Fruit fly (Drosophila melanogaster) whole organism, embryonic: Measurements from ENCODE around the gene Pvr.
A peak's percentile ranks its signal among the peaks of the same experiment; 100 is the strongest.

ENCODE experiments used
- CG10543 ChIP-seq: fragments of 200-800 bp; sonication (Bioruptor generic); optimal IDR thresholded peaks from 3 replicates; lab custom pipeline; 2017; ENCODE audit warnings: missing biosample characterization, mild to moderate bottlenecking, missing genetic modification characterization, moderate library complexity
- CG18599 ChIP-seq: fragments of 200-800 bp; sonication (Bioruptor generic); optimal IDR thresholded peaks from 3 replicates; lab custom pipeline; 2017; ENCODE audit warnings: missing biosample characterization, missing genetic modification characterization, mild to moderate bottlenecking, moderate library complexity, missing genetic modification reagents
- CG6175 ChIP-seq: fragments of 200-800 bp; sonication (Bioruptor generic); IDR thresholded peaks from 3 replicates; pipeline ENCODE4 v1.3.6; 2022; ENCODE audit warnings: missing biosample characterization, missing genetic modification characterization
- CG6765 ChIP-seq: fragments of 200-800 bp; sonication (Bioruptor generic); optimal IDR thresholded peaks from 3 replicates; lab custom pipeline; 2017; ENCODE audit warnings: missing biosample characterization, mild to moderate bottlenecking, missing genetic modification characterization
- CG9609 ChIP-seq: fragments of 200-800 bp; sonication (Bioruptor generic); optimal IDR thresholded peaks from 3 replicates; lab custom pipeline; 2016; ENCODE audit warnings: missing biosample characterization, missing genetic modification characterization
- Dbx ChIP-seq: fragments of 200-800 bp; sonication (Bioruptor generic); IDR thresholded peaks from 3 replicates; pipeline ENCODE4 v1.3.6; 2022; ENCODE audit warnings: missing biosample characterization, missing genetic modification characterization
- Dip3 ChIP-seq: fragments of 200-800 bp; sonication (Bioruptor generic); optimal IDR thresholded peaks from 3 replicates; lab custom pipeline; 2016; ENCODE audit warnings: missing biosample characterization, missing genetic modification characterization
- Elba2 ChIP-seq: fragments of 200-800 bp; sonication (Bioruptor generic); optimal IDR thresholded peaks from 3 replicates; lab custom pipeline; 2016; ENCODE audit warnings: missing biosample characterization, missing genetic modification characterization
- Med ChIP-seq: fragments of 200-800 bp; sonication (Bioruptor generic); peaks from one replicate; lab custom pipeline; 2016; ENCODE audit warnings: missing biosample characterization, missing genetic modification characterization, mild to moderate bottlenecking, inconsistent platforms, moderate library complexity
- Oaz ChIP-seq: fragments of 200-800 bp; sonication (Bioruptor generic); IDR thresholded peaks from 2 replicates; pipeline ENCODE4 v1.3.6; 2022; ENCODE audit warnings: missing biosample characterization, missing genetic modification characterization
- ftz-f1 ChIP-seq: fragments of 200-800 bp; sonication (Bioruptor generic); optimal IDR thresholded peaks from 2 replicates; lab custom pipeline; 2016; ENCODE audit warnings: missing biosample characterization, missing genetic modification characterization
- gcm ChIP-seq: fragments of 200-800 bp; sonication (Bioruptor generic); optimal IDR thresholded peaks from 2 replicates; lab custom pipeline; 2019; ENCODE audit warnings: missing biosample characterization, mild to moderate bottlenecking, missing genetic modification characterization, moderate library complexity
- gsb-n ChIP-seq: fragments of 200-800 bp; sonication (Bioruptor generic); optimal IDR thresholded peaks from 3 replicates; lab custom pipeline; 2018; ENCODE audit warnings: missing biosample characterization, mild to moderate bottlenecking, missing genetic modification characterization
- jumu ChIP-seq: fragments of 200-800 bp; sonication (Bioruptor generic); optimal IDR thresholded peaks from 3 replicates; lab custom pipeline; 2016; ENCODE audit warnings: missing biosample characterization, missing genetic modification characterization
- pho ChIP-seq: fragments of 200-800 bp; sonication (Bioruptor generic); optimal IDR thresholded peaks from 2 replicates; lab custom pipeline; 2016; ENCODE audit warnings: missing biosample characterization, missing genetic modification characterization
- pita ChIP-seq: fragments of 200-800 bp; sonication (Bioruptor generic); optimal IDR thresholded peaks from 2 replicates; lab custom pipeline; 2017; ENCODE audit warnings: missing biosample characterization, mild to moderate bottlenecking, missing genetic modification characterization
- rib ChIP-seq: fragments of 200-800 bp; sonication (Bioruptor generic); IDR thresholded peaks from 2 replicates; pipeline ENCODE4 v1.3.6; 2022; ENCODE audit warnings: missing biosample characterization, missing genetic modification characterization
- zen2 ChIP-seq: fragments of 200-800 bp; sonication (Bioruptor generic); IDR thresholded peaks from 3 replicates; pipeline ENCODE4 v1.3.6; 2022; ENCODE audit warnings: missing biosample characterization, missing genetic modification characterization; ENCODE audit not compliant: partially characterized antibody

Pvr gene

dm6 chr2L:8171544-8171943 lies 68.1 kb downstream of the Pvr start (continued):
- TF ChIP-seq rib (peak; percentile 73; the same call in 1 of the 2 replicates), gcm (peak; percentile 79), Oaz (GFP tag; lab: Robert Waterston, UW) (no peak), CG6765 (no peak), zen2 (GFP tag; lab: Robert Waterston, UW) (no peak), Elba2 (GFP tag; lab: Kevin White, UChicago) (no peak), pita (GFP tag; lab: Kevin White, UChicago) (no peak), pho (GFP tag; lab: Kevin White, UChicago) (no peak), CG18599 (GFP tag; lab: Kevin White, UChicago) (no peak), ftz-f1 (GFP tag; lab: Kevin White, UChicago) (peak; percentile 69), Med (GFP tag; lab: Kevin White, UChicago) (peak; percentile 78), gsb-n (no peak), CG9609 (GFP tag; lab: Kevin White, UChicago) (no peak), jumu (no peak), Dip3 (no peak), Dbx (0 out of 3 replicates have a peak, but pooled peaks have one; percentile 29), CG6175 (GFP tag; lab: Robert Waterston, UW) (peak; percentile 93), CG10543 (GFP tag; lab: Kevin White, UChicago) (peak; percentile 63)
